Worm (Caenorhabditis elegans) whole organism, young adult: Measurements from ENCODE around the gene R07E4.3.

Experiments
- B0019.2 ChIP-seq: fragments of 200-800 bp; sonication (Bioruptor generic); conservative IDR thresholded peaks from 2 replicates; pipeline ENCODE4 v1.3.6; 2022; ENCODE audit warnings: missing genetic modification reagents, missing genetic modification characterization, missing compliant biosample characterization
- C17E4.6 ChIP-seq: fragments of 200-800 bp; sonication (Bioruptor generic); IDR thresholded peaks from 2 replicates; pipeline ENCODE4 v1.3.6; 2022; ENCODE audit warnings: missing genetic modification reagents, missing genetic modification characterization, missing compliant biosample characterization
- F37B4.10 ChIP-seq: fragments of 200-800 bp; sonication (Bioruptor generic); IDR thresholded peaks from 2 replicates; pipeline ENCODE4 v1.3.6; 2022; ENCODE audit warnings: missing genetic modification characterization, missing compliant biosample characterization
- F49E8.2 ChIP-seq: sonication (generic microtip); optimal IDR thresholded peaks from 3 replicates; lab custom pipeline; 2017; ENCODE audit warnings: missing genetic modification characterization, mild to moderate bottlenecking, missing compliant biosample characterization, antibody characterized with exemption, moderate library complexity; ENCODE audit not compliant: insufficient read depth
- K12H6.12 ChIP-seq: fragments of 200-800 bp; sonication (Bioruptor generic); optimal IDR thresholded peaks from 2 replicates; lab custom pipeline; 2018; ENCODE audit warnings: mild to moderate bottlenecking, missing genetic modification characterization, missing compliant biosample characterization
- Y53F4B.3 ChIP-seq: fragments of 200-800 bp; sonication (Bioruptor generic); IDR thresholded peaks from 2 replicates; pipeline ENCODE4 v1.3.6; 2022; ENCODE audit warnings: missing genetic modification reagents, missing genetic modification characterization, missing compliant biosample characterization
- Y56A3A.18 ChIP-seq: fragments of 200-800 bp; sonication (Bioruptor generic); IDR thresholded peaks from 2 replicates; pipeline ENCODE4 v1.3.6; 2022; ENCODE audit warnings: missing genetic modification reagents, missing genetic modification characterization, missing compliant biosample characterization
- atf-7 ChIP-seq: sonication (generic microtip); optimal IDR thresholded peaks from 2 replicates; lab custom pipeline; 2017; ENCODE audit warnings: mild to moderate bottlenecking, missing genetic modification characterization, missing compliant biosample characterization
- attf-3 ChIP-seq: fragments of 200-800 bp; sonication (Bioruptor generic); conservative IDR thresholded peaks from 2 replicates; pipeline ENCODE4 v1.3.6; 2022; ENCODE audit warnings: missing genetic modification reagents, missing genetic modification characterization, missing compliant biosample characterization
- attf-5 ChIP-seq: fragments of 200-800 bp; sonication (Bioruptor generic); optimal IDR thresholded peaks from 2 replicates; lab custom pipeline; 2018; ENCODE audit warnings: mild to moderate bottlenecking, missing genetic modification characterization, missing compliant biosample characterization
- bed-2 ChIP-seq: fragments of 200-800 bp; sonication (Bioruptor generic); IDR thresholded peaks from 2 replicates; pipeline ENCODE4 v1.3.6; 2022; ENCODE audit warnings: missing genetic modification reagents, missing genetic modification characterization, missing compliant biosample characterization
- ccch-3 ChIP-seq: fragments of 200-800 bp; sonication (Bioruptor generic); optimal IDR thresholded peaks from 2 replicates; lab custom pipeline; 2018; ENCODE audit warnings: mild to moderate bottlenecking, missing genetic modification characterization, missing compliant biosample characterization
- cebp-1 ChIP-seq, 2 experiments: fragments of 200-800 bp in 1 of 2; sonication (Bioruptor generic) in 1 of 2; sonication (generic microtip) in 1 of 2; IDR thresholded peaks in 1 of 2; optimal IDR thresholded peaks in 1 of 2; 2 replicates each; pipeline versions ENCODE4 v1.3.6 to Lab custom; 2017 to 2022; ENCODE audit warnings: missing compliant biosample characterization in 2 of 2, missing genetic modification characterization in 2 of 2, mild to moderate bottlenecking in 1 of 2, missing genetic modification reagents in 1 of 2, moderate library complexity in 1 of 2
- cebp-2 ChIP-seq: fragments of 200-800 bp; sonication (Bioruptor generic); IDR thresholded peaks from 2 replicates; pipeline ENCODE4 v1.3.6; 2022; ENCODE audit warnings: missing genetic modification characterization, missing compliant biosample characterization
- chd-7 ChIP-seq: sonication (generic microtip); optimal IDR thresholded peaks from 2 replicates; lab custom pipeline; 2016; ENCODE audit warnings: mild to moderate bottlenecking, missing genetic modification characterization, moderate library complexity, missing compliant biosample characterization
- dox-1 ChIP-seq: fragments of 200-800 bp; sonication (Bioruptor generic); IDR thresholded peaks from 2 replicates; pipeline ENCODE4 v1.3.6; 2022; ENCODE audit warnings: missing genetic modification reagents, missing genetic modification characterization, missing compliant biosample characterization
- dpff-1 ChIP-seq: sonication (generic microtip); optimal IDR thresholded peaks from 2 replicates; lab custom pipeline; 2017; ENCODE audit warnings: mild to moderate bottlenecking, missing genetic modification characterization, missing compliant biosample characterization
- egrh-3 ChIP-seq: fragments of 200-800 bp; sonication (Bioruptor generic); IDR thresholded peaks from 2 replicates; pipeline ENCODE4 v1.3.6; 2022; ENCODE audit warnings: missing genetic modification reagents, missing genetic modification characterization, missing compliant biosample characterization
- ekl-4 ChIP-seq: fragments of 200-800 bp; sonication (Bioruptor generic); IDR thresholded peaks from 2 replicates; pipeline ENCODE4 v1.3.6; 2022; ENCODE audit warnings: missing genetic modification reagents, missing genetic modification characterization, missing compliant biosample characterization
- hmg-1.2 ChIP-seq: fragments of 200-800 bp; sonication (Bioruptor generic); IDR thresholded peaks from 2 replicates; pipeline ENCODE4 v1.3.6; 2022; ENCODE audit warnings: missing genetic modification reagents, missing genetic modification characterization, missing compliant biosample characterization
- hrde-1 ChIP-seq: sonication (generic microtip); optimal IDR thresholded peaks from 2 replicates; lab custom pipeline; 2016; ENCODE audit warnings: missing genetic modification characterization, mild to moderate bottlenecking, missing compliant biosample characterization, moderate library complexity, missing genotype, missing genetic modification reagents, borderline replicate concordance
- let-607 ChIP-seq, 2 experiments: fragments of 200-800 bp in 1 of 2; sonication (Bioruptor generic) in 1 of 2; sonication (generic microtip) in 1 of 2; optimal IDR thresholded peaks; 2 replicates each; lab custom pipeline; 2016 to 2018; ENCODE audit warnings: mild to moderate bottlenecking in 2 of 2, missing compliant biosample characterization in 2 of 2, missing genetic modification characterization in 2 of 2, moderate library complexity in 2 of 2, missing genotype in 1 of 2
- lin-26 ChIP-seq: fragments of 200-800 bp; sonication (Bioruptor generic); IDR thresholded peaks from 2 replicates; pipeline ENCODE4 v1.3.6; 2022; ENCODE audit warnings: missing genetic modification reagents, missing genetic modification characterization, missing compliant biosample characterization
- lin-40 ChIP-seq: sonication (generic microtip); optimal IDR thresholded peaks from 2 replicates; lab custom pipeline; 2016; ENCODE audit warnings: missing genetic modification characterization, mild to moderate bottlenecking, missing compliant biosample characterization, missing genotype, missing genetic modification reagents
- lin-54 ChIP-seq: fragments of 200-800 bp; sonication (Bioruptor generic); optimal IDR thresholded peaks from 2 replicates; lab custom pipeline; 2018; ENCODE audit warnings: mild to moderate bottlenecking, missing genetic modification characterization, missing compliant biosample characterization
- lir-1 ChIP-seq: fragments of 200-800 bp; sonication (Bioruptor generic); conservative IDR thresholded peaks from 2 replicates; pipeline ENCODE4 v1.3.6; 2022; ENCODE audit warnings: missing genetic modification reagents, missing genetic modification characterization, missing compliant biosample characterization
- mcd-1 ChIP-seq: fragments of 200-800 bp; sonication (Bioruptor generic); IDR thresholded peaks from 2 replicates; pipeline ENCODE4 v1.3.6; 2022; ENCODE audit warnings: missing genetic modification reagents, missing genetic modification characterization, missing compliant biosample characterization
- mel-28 ChIP-seq: sonication (generic microtip); optimal IDR thresholded peaks from 2 replicates; lab custom pipeline; 2016; ENCODE audit warnings: borderline replicate concordance, mild to moderate bottlenecking, missing genetic modification characterization, missing compliant biosample characterization
- mes-4 ChIP-seq: sonication (generic microtip); optimal IDR thresholded peaks from 2 replicates; lab custom pipeline; 2016; ENCODE audit warnings: missing genotype, missing genetic modification characterization, missing compliant biosample characterization
- nfyb-1 ChIP-seq: fragments of 200-800 bp; sonication (Bioruptor generic); IDR thresholded peaks from 2 replicates; pipeline ENCODE4 v1.3.6; 2022; ENCODE audit warnings: missing genetic modification reagents, missing genetic modification characterization, missing compliant biosample characterization
- nhr-27 ChIP-seq: fragments of 200-800 bp; sonication (Bioruptor generic); optimal IDR thresholded peaks from 2 replicates; lab custom pipeline; 2018; ENCODE audit warnings: mild to moderate bottlenecking, missing genetic modification characterization, moderate library complexity, missing compliant biosample characterization
- pha-4 ChIP-seq: fragments of 150-350 bp; sonication (generic microtip); optimal IDR thresholded peaks from 2 replicates; lab custom pipeline; 2014; ENCODE audit warnings: missing biosample characterization, missing genetic modification reagents, missing genetic modification characterization
- sdz-38 ChIP-seq: sonication (generic microtip); optimal IDR thresholded peaks from 2 replicates; lab custom pipeline; 2016; ENCODE audit warnings: missing genotype, missing genetic modification characterization, missing compliant biosample characterization
- sea-2 ChIP-seq: fragments of 200-800 bp; sonication (Bioruptor generic); IDR thresholded peaks from 2 replicates; pipeline ENCODE4 v1.3.6; 2022; ENCODE audit warnings: missing genetic modification characterization, missing compliant biosample characterization
- somi-1 ChIP-seq: fragments of 200-800 bp; sonication (Bioruptor generic); optimal IDR thresholded peaks from 2 replicates; lab custom pipeline; 2018; ENCODE audit warnings: mild to moderate bottlenecking, missing genetic modification characterization, missing compliant biosample characterization
- zfh-2 ChIP-seq: fragments of 200-800 bp; sonication (Bioruptor generic); conservative IDR thresholded peaks from 2 replicates; pipeline ENCODE4 v1.3.6; 2022; ENCODE audit warnings: missing genetic modification reagents, missing genetic modification characterization, missing compliant biosample characterization
- zim-3 ChIP-seq: sonication (generic microtip); optimal IDR thresholded peaks from 2 replicates; lab custom pipeline; 2017; ENCODE audit warnings: mild to moderate bottlenecking, missing genetic modification characterization, moderate library complexity, missing compliant biosample characterization
- ztf-3 ChIP-seq: fragments of 200-800 bp; sonication (Bioruptor generic); optimal IDR thresholded peaks from 2 replicates; lab custom pipeline; 2018; ENCODE audit warnings: mild to moderate bottlenecking, missing genetic modification characterization, missing compliant biosample characterization

R07E4.3 gene

ce11 chrX:5976206-5976960 is 23.1 kb downstream of the R07E4.3 start (continued):
- TF ChIP-seq dox-1 (GFP tag; lab: Robert Waterston, UW) (peak; percentile 27; the same call in 1 of the 2 replicates), B0019.2 (GFP tag; lab: Robert Waterston, UW) (no peak), somi-1 (GFP tag; lab: Kevin White, UChicago) (peak; percentile 7), sdz-38 (tag; lab: Kevin White, UChicago) (no peak), attf-3 (GFP tag; lab: Robert Waterston, UW) (no peak), nfyb-1 (GFP tag; lab: Robert Waterston, UW) (0 out of 2 replicates have a peak, but pooled peaks have one; percentile 37)

ce11 chrX:5977754-5978153 is 24.5 kb downstream of the R07E4.3 start, which contains the start of gene kin-2:
kin-2 (minus strand) TSS chrX:5977854.
- no peak for TF ChIP-seq cebp-2 (GFP tag; lab: Robert Waterston, UW)
- no peak for TF ChIP-seq dpff-1
- no peak for TF ChIP-seq egrh-3 (GFP tag; lab: Robert Waterston, UW)
- no peak for TF ChIP-seq mel-28 (tag; lab: Kevin White, UChicago)
- TF ChIP-seq bed-2 (GFP tag; lab: Robert Waterston, UW) = no peak
- TF ChIP-seq zim-3 (tag; lab: Kevin White, UChicago) = no peak
- no peak for TF ChIP-seq lin-54 (GFP tag; lab: Kevin White, UChicago)
- no peak for TF ChIP-seq lin-26 (GFP tag; lab: Robert Waterston, UW)
- no peak for TF ChIP-seq cebp-1 (GFP tag; IDR thresholded peaks at IDR 0.05; lab: Robert Waterston, UW)
- no peak for TF ChIP-seq cebp-1 (tag; optimal IDR thresholded peaks at IDR 0.05; lab: Kevin White, UChicago)
- no peak for TF ChIP-seq F37B4.10 (GFP tag; lab: Robert Waterston, UW)
- TF ChIP-seq lir-1 = no peak
- TF ChIP-seq chd-7 (tag; lab: Kevin White, UChicago) = no peak
- TF ChIP-seq, all 124 proteins: peak for 0

ce11 chrX:5981698-5982097 is 28.4 kb downstream of the R07E4.3 start:
- TF ChIP-seq zfh-2 (0 out of 2 replicates have a peak, but pooled peaks have one; percentile 17), mcd-1 (GFP tag; lab: Robert Waterston, UW) (no peak), ekl-4 (GFP tag; lab: Robert Waterston, UW) (0 out of 2 replicates have a peak, but pooled peaks have one; percentile 39)

- TF ChIP-seq attf-5 (GFP tag; lab: Kevin White, UChicago) (no peak), bed-2 (GFP tag; lab: Robert Waterston, UW) (no peak), sea-2 (no peak), K12H6.12 (peak; percentile 59), Y56A3A.18 (GFP tag; lab: Robert Waterston, UW) (no peak), nhr-27 (tag; lab: Kevin White, UChicago) (no peak), hmg-1.2 (GFP tag; lab: Robert Waterston, UW) (0 out of 2 replicates have a peak, but pooled peaks have one; percentile 13), lin-40 (tag; lab: Kevin White, UChicago) (peak; percentile 14), dpff-1 (no peak), C17E4.6 (no peak), mes-4 (tag; lab: Kevin White, UChicago) (no peak), ztf-3 (GFP tag; lab: Kevin White, UChicago) (no peak), atf-7 (tag; lab: Kevin White, UChicago) (peak; percentile 8), Y53F4B.3 (no peak), hrde-1 (tag; lab: Kevin White, UChicago) (no peak), zim-3 (tag; lab: Kevin White, UChicago) (no peak), pha-4 (no peak), cebp-1 (GFP tag; IDR thresholded peaks at IDR 0.05; lab: Robert Waterston, UW) (no peak), cebp-1 (tag; optimal IDR thresholded peaks at IDR 0.05; lab: Kevin White, UChicago) (peak; percentile 11), let-607 (tag; optimal IDR thresholded peaks at IDR 0.05; lab: Kevin White, UChicago) (no peak), ccch-3 (GFP tag; lab: Kevin White, UChicago) (no peak), F49E8.2 (tag; lab: Kevin White, UChicago) (no peak)
- TF ChIP-seq, all 124 proteins: peak for 5
These were observed 29.5 kb downstream of the R07E4.3 start for ce11 chrX:5982799-5983198.
